Worm (Caenorhabditis elegans): ENCODE data around the gene exc-9.

The exc-9 gene

DNA sequence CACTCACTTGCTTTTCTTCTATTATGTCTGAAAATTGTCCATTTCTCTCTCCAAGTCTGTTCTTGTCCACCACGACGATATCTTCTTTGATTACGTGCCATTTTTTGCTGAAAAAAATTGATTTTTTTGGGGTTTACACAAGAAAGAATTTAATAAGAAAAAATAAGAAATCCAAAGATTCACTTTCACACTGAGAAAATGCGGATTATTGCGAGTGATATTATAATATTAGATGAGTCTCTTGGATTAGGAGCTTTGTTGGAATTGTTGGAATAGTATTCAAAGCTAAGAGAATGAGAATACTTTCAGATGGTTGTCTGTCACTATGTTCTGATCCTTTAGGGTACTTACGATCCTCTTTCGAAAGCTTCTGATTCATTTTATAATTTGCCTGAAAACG is 2.0 kb downstream of the exc-9 start, which contains the start of gene F20D12.7:
F20D12.7 (minus strand) TSS at position 101 of the 400 bp plus-strand sequence.
- TF ChIP-seq skn-1 (tag; optimal IDR thresholded peaks at IDR 0.05): no peak

ce11 chrIV:7933733-7934132 is 7.1 kb downstream of the exc-9 start, which contains the start of gene bbs-2:
TSS of gene bbs-2 (plus strand) at chrIV:7934033.
- TF ChIP-seq T26A8.4 (GFP tag; IDR thresholded peaks at IDR 0.05) (no peak), lin-15B (tag; optimal IDR thresholded peaks at IDR 0.05) (no peak), cey-2 (tag; optimal IDR thresholded peaks at IDR 0.05; ENCODE audit: borderline replicate concordance, insufficient read depth) (no peak), R02D3.7 (tag; optimal IDR thresholded peaks at IDR 0.05) (no peak), mdt-29 (GFP tag; IDR thresholded peaks at IDR 0.05) (no peak), madf-5 (GFP tag; IDR thresholded peaks at IDR 0.05) (no peak), dmd-8 (GFP tag; IDR thresholded peaks at IDR 0.05) (no peak), fkh-10 (GFP tag; optimal IDR thresholded peaks at IDR 0.05) (no peak), nhr-111 (GFP tag; optimal IDR thresholded peaks at IDR 0.05) (no peak), fos-1 (tag; optimal IDR thresholded peaks at IDR 0.05) (no peak), set-16 (GFP tag; IDR thresholded peaks at IDR 0.05) (no peak), jun-1 (tag; optimal IDR thresholded peaks at IDR 0.05) (no peak), ztf-11 (tag; optimal IDR thresholded peaks at IDR 0.05) (no peak), zfp-3 (GFP tag; conservative IDR thresholded peaks at IDR 0.05) (no peak), pqm-1 (tag; optimal IDR thresholded peaks at IDR 0.05) (no peak), F37D6.2 (tag; optimal IDR thresholded peaks at IDR 0.05) (no peak), T20F7.1 (GFP tag; optimal IDR thresholded peaks at IDR 0.05) (no peak), nhr-237 (tag; optimal IDR thresholded peaks at IDR 0.05) (no peak), Y75B8A.6 (GFP tag; IDR thresholded peaks at IDR 0.05) (no peak), spr-1 (tag; optimal IDR thresholded peaks at IDR 0.05) (no peak)

- no peak for TF ChIP-seq nhr-6 (tag; optimal IDR thresholded peaks at IDR 0.05)
- no peak for TF ChIP-seq lin-38 (GFP tag; IDR thresholded peaks at IDR 0.05)
- TF ChIP-seq mxl-3 (GFP tag; optimal IDR thresholded peaks at IDR 0.05): no peak
- TF ChIP-seq nhr-48 (tag; optimal IDR thresholded peaks at IDR 0.05): no peak
- no peak for TF ChIP-seq Y48G9A.11 (GFP tag; IDR thresholded peaks at IDR 0.05)
- TF ChIP-seq unc-62 (GFP tag; optimal IDR thresholded peaks at IDR 0.05 in 1 of 2): peak in 1 of 2 experiments; percentile 92
- no peak for TF ChIP-seq unc-62 (tag; optimal IDR thresholded peaks at IDR 0.05)
- TF ChIP-seq ceh-32 (tag; optimal IDR thresholded peaks at IDR 0.05; ENCODE audit: poor library complexity): no peak
Observed at ce11 chrIV:7931873-7932272, 8.9 kb downstream of the exc-9 start.

ce11 chrIV:7927852-7928251 is 13.0 kb downstream of the exc-9 start, which contains the start of gene gcy-8:
TSS of gene gcy-8 (plus strand) at chrIV:7928152.
- TF ChIP-seq daf-8 (GFP tag; IDR thresholded peaks at IDR 0.05): no peak
- TF ChIP-seq nhr-48 (tag; optimal IDR thresholded peaks at IDR 0.05): no peak

- no peak for TF ChIP-seq fos-1 (tag; optimal IDR thresholded peaks at IDR 0.05)
- TF ChIP-seq aha-1 (tag): peak; percentile 20
Observed at ce11 chrIV:7927218-7927617, 13.6 kb downstream of the exc-9 start, which contains the start of gene C49H3.12. TSS of gene C49H3.12 (minus strand) at chrIV:7927318.

DNA sequence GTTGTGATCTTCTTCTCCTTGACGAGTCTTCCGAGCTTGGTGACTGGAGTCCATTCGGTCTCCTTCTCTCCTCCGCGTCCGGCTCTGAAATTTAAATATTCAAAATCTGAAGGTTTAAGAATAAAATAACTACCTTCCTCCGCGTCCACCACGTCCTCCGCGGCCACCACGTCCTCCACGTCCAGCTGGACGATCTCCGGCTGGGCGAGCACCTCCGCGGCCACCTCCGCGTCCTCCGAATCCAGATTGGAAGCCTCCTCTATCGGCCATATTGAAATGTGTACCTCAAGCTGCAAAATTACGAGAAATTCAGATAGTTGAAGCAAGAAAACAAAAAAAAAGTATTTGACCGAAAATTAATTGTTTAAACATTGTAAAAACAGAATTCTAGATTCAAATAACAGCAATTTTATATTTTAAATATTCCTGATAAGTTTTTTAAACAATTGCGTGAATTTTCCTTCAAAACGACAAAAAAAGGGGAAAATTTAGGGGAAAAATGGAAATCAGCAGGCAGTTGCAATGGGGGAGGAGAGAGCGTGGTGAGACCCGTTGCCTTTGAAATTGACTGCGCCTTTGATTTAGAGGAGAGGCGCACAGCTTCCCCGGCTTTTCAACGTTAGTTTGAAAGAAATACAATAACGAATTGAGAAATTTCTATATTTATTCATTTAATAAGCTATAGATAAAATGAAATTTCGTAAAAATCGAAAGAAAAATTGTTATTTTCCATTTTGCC is 14.5 kb downstream of the exc-9 start, which contains the start of gene rps-2:
rps-2 (minus strand) TSS at position 290 of the 739 bp plus-strand sequence.
- peak in 1 of 2 experiments; percentile 36 for TF ChIP-seq unc-62 (GFP tag; optimal IDR thresholded peaks at IDR 0.05 in 1 of 2)
- no peak for TF ChIP-seq unc-62 (tag; optimal IDR thresholded peaks at IDR 0.05)
- no peak for TF ChIP-seq ceh-44 (GFP tag; IDR thresholded peaks at IDR 0.05)
- TF ChIP-seq set-16 (GFP tag; IDR thresholded peaks at IDR 0.05): peak; percentile 87; the same call in 1 of the 2 replicates
- no peak for TF ChIP-seq fkh-10 (GFP tag; optimal IDR thresholded peaks at IDR 0.05)
- no peak for TF ChIP-seq ztf-7 (tag; optimal IDR thresholded peaks at IDR 0.05)
- TF ChIP-seq tra-1 (GFP tag; IDR thresholded peaks at IDR 0.05): no peak
- no peak for TF ChIP-seq dmd-6 (GFP tag; IDR thresholded peaks at IDR 0.05)
- TF ChIP-seq ceh-28 (tag; optimal IDR thresholded peaks at IDR 0.05): no peak
- no peak for TF ChIP-seq duxl-1 (tag; optimal IDR thresholded peaks at IDR 0.05; ENCODE audit: poor library complexity)
- TF ChIP-seq ceh-82 (tag; optimal IDR thresholded peaks at IDR 0.05): no peak
- 0 out of 2 replicates have a peak, but pooled peaks have one; percentile 25 for TF ChIP-seq hmg-1.1 (GFP tag; IDR thresholded peaks at IDR 0.05)
- peak; percentile 6 for TF ChIP-seq dpl-1 (GFP tag; optimal IDR thresholded peaks at IDR 0.05)
- 0 out of 2 replicates have a peak, but pooled peaks have one; percentile 20 for TF ChIP-seq pha-4 (GFP tag; IDR thresholded peaks at IDR 0.05)
- no peak for TF ChIP-seq pha-4 (tag; optimal IDR thresholded peaks at IDR 0.05)
- TF ChIP-seq nhr-11 (tag; optimal IDR thresholded peaks at IDR 0.05): no peak
